Worm (Caenorhabditis elegans) whole organism, midembryonic: ENCODE results near the gene Y73C8B.2.

Experiments
- cog-1 ChIP-seq: sonication (generic microtip); optimal IDR thresholded peaks from 2 replicates; lab custom pipeline; 2016; ENCODE audit warnings: missing genetic modification characterization, missing compliant biosample characterization
- flt-1 ChIP-seq: fragments of 200-800 bp; sonication (Bioruptor generic); IDR thresholded peaks from 2 replicates; pipeline ENCODE4 v1.3.6; 2022; ENCODE audit warnings: missing genetic modification characterization, missing compliant biosample characterization
- klf-2 ChIP-seq: fragments of 200-800 bp; sonication (Bioruptor generic); conservative IDR thresholded peaks from 2 replicates; pipeline ENCODE4 v1.3.6; 2022; ENCODE audit warnings: missing genetic modification reagents, missing genetic modification characterization, missing compliant biosample characterization
- med-1 ChIP-seq: sonication (generic microtip); optimal IDR thresholded peaks from 2 replicates; lab custom pipeline; 2017; ENCODE audit warnings: missing genetic modification characterization, mild to moderate bottlenecking, missing compliant biosample characterization, antibody characterized with exemption, missing genetic modification reagents; ENCODE audit not compliant: insufficient read depth
- ref-1 ChIP-seq: fragments of 200-800 bp; sonication (Bioruptor generic); conservative IDR thresholded peaks from 2 replicates; pipeline ENCODE4 v1.3.6; 2022; ENCODE audit warnings: missing genetic modification reagents, missing genetic modification characterization, missing compliant biosample characterization

- TF ChIP-seq med-1 (no peak), flt-1 (GFP tag; lab: Robert Waterston, UW) (no peak), cog-1 (tag; lab: Kevin White, UChicago) (no peak), klf-2 (no peak), ref-1 (GFP tag; lab: Robert Waterston, UW) (no peak)
These were observed 18.6 kb downstream of the Y73C8B.2 start, which contains the start of gene srab-8 for ce11 chrV:3176161-3176560.
